Fruit fly (Drosophila melanogaster) whole organism, pupa: ENCODE measurements around the gene Dpy-30L2.

Experiments
- CG12605 ChIP-seq: fragments of 200-800 bp; sonication (Bioruptor generic); IDR thresholded peaks from 2 replicates; pipeline ENCODE4 v1.3.6; 2022; ENCODE audit warnings: missing biosample characterization, missing genetic modification characterization
- CG14655 ChIP-seq: fragments of 200-800 bp; sonication (Bioruptor generic); optimal IDR thresholded peaks from 3 replicates; lab custom pipeline; 2017; ENCODE audit warnings: mild to moderate bottlenecking, missing biosample characterization, missing genetic modification reagents, missing genetic modification characterization
- CG15710 ChIP-seq: fragments of 200-800 bp; sonication (Bioruptor generic); optimal IDR thresholded peaks from 2 replicates; lab custom pipeline; 2018; ENCODE audit warnings: missing biosample characterization, mild to moderate bottlenecking, missing genetic modification characterization, moderate library complexity
- CG17806 ChIP-seq: fragments of 200-800 bp; sonication (Bioruptor generic); optimal IDR thresholded peaks from 2 replicates; lab custom pipeline; 2018; ENCODE audit warnings: missing biosample characterization, mild to moderate bottlenecking, missing genetic modification characterization, moderate library complexity
- CG34367 ChIP-seq: fragments of 200-800 bp; sonication (Bioruptor generic); optimal IDR thresholded peaks from 2 replicates; lab custom pipeline; 2018; ENCODE audit warnings: missing biosample characterization, mild to moderate bottlenecking, missing genetic modification characterization
- CG4496 ChIP-seq: fragments of 200-800 bp; sonication (Bioruptor generic); IDR thresholded peaks from 3 replicates; pipeline ENCODE4 v1.3.6; 2022; ENCODE audit warnings: missing biosample characterization, missing genetic modification characterization
- CG8159 ChIP-seq: fragments of 200-800 bp; sonication (Bioruptor generic); optimal IDR thresholded peaks from 3 replicates; lab custom pipeline; 2018; ENCODE audit warnings: missing biosample characterization, mild to moderate bottlenecking, missing genetic modification characterization, moderate library complexity
- CG9948 ChIP-seq: fragments of 200-800 bp; sonication (Bioruptor generic); optimal IDR thresholded peaks from 2 replicates; lab custom pipeline; 2018; ENCODE audit warnings: missing biosample characterization, mild to moderate bottlenecking, missing genetic modification characterization, moderate library complexity
- D1 ChIP-seq: fragments of 200-800 bp; sonication (Bioruptor generic); optimal IDR thresholded peaks from 2 replicates; lab custom pipeline; 2018; ENCODE audit warnings: missing biosample characterization, mild to moderate bottlenecking, missing genetic modification characterization, moderate library complexity
- Ets98B ChIP-seq: fragments of 200-800 bp; sonication (Bioruptor generic); IDR thresholded peaks from 2 replicates; pipeline ENCODE4 v1.3.6; 2022; ENCODE audit warnings: missing biosample characterization, missing genetic modification characterization
- Pif1A ChIP-seq: fragments of 200-800 bp; sonication (Bioruptor generic); optimal IDR thresholded peaks from 3 replicates; lab custom pipeline; 2016; ENCODE audit warnings: missing biosample characterization, missing genetic modification characterization
- fd96Ca ChIP-seq: fragments of 200-800 bp; sonication (Bioruptor generic); IDR thresholded peaks from 3 replicates; pipeline ENCODE4 v1.3.6; 2022; ENCODE audit warnings: missing biosample characterization, missing genetic modification characterization
- gl ChIP-seq: fragments of 200-800 bp; sonication (Bioruptor generic); optimal IDR thresholded peaks from 2 replicates; lab custom pipeline; 2018; ENCODE audit warnings: missing biosample characterization, mild to moderate bottlenecking, missing genetic modification characterization
- rn ChIP-seq: fragments of 200-800 bp; sonication (Bioruptor generic); IDR thresholded peaks from 2 replicates; pipeline ENCODE4 v1.3.6; 2022; ENCODE audit warnings: missing biosample characterization, missing genetic modification characterization

DNA sequence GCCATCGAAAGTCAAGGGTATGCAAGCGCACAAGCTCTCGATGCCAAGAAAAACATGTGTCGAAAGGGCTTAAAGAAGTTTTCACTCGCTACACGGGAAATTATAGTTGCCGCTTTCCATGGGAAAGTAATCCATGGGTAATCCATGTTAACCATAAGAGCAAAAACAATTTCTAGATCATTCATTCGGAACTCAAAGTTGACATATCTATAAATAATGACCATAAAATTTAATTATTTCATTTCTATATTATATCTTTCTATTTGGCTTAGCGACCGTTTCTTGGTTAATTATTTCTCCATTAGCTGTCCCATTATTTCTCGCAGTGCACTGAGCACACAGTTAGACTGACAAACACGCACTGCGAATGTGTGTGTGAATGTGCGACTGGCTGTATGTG lies 46.8 kb downstream of the Dpy-30L2 start:
- TF ChIP-seq rn (GFP tag; lab: Robert Waterston, UW) (no peak), CG9948 (tag; lab: Kevin White, UChicago) (no peak), fd96Ca (GFP tag; lab: Robert Waterston, UW) (no peak), CG8159 (tag; lab: Kevin White, UChicago) (peak; percentile 22), CG15710 (tag; lab: Kevin White, UChicago) (peak; percentile 27), D1 (tag; lab: Kevin White, UChicago) (no peak), CG4496 (GFP tag; lab: Robert Waterston, UW) (no peak), CG12605 (GFP tag; lab: Robert Waterston, UW) (no peak), Ets98B (GFP tag; lab: Robert Waterston, UW) (no peak), Pif1A (GFP tag; lab: Kevin White, UChicago) (no peak), CG14655 (no peak), CG34367 (peak; percentile 13), gl (tag; lab: Kevin White, UChicago) (no peak), CG17806 (tag; lab: Kevin White, UChicago) (no peak)
